Fruit fly (Drosophila melanogaster) whole organism, wandering third instar larva: ENCODE data around the gene CG5376.

Source experiments
- Abd-B ChIP-seq: fragments of >200 bp; optimal IDR thresholded peaks from 2 replicates; lab custom pipeline; 2017; ENCODE audit warnings: missing biosample characterization, missing genetic modification characterization
- CG32264 ChIP-seq: fragments of 200-800 bp; sonication (Bioruptor generic); optimal IDR thresholded peaks from 2 replicates; lab custom pipeline; 2016; ENCODE audit warnings: missing biosample characterization, missing genetic modification characterization
- CG9705 ChIP-seq: fragments of 200-800 bp; sonication (Bioruptor generic); optimal IDR thresholded peaks from 2 replicates; lab custom pipeline; 2018; ENCODE audit warnings: missing biosample characterization, mild to moderate bottlenecking, missing genetic modification characterization
- CrebA ChIP-seq: fragments of 200-800 bp; sonication (Bioruptor generic); optimal IDR thresholded peaks from 2 replicates; lab custom pipeline; 2016; ENCODE audit warnings: missing biosample characterization, mild to moderate bottlenecking, missing genetic modification characterization, borderline replicate concordance
- Dfd ChIP-seq: fragments of >200 bp; optimal IDR thresholded peaks from 2 replicates; lab custom pipeline; 2017; ENCODE audit warnings: missing biosample characterization, missing genetic modification characterization
- GATAd ChIP-seq: sonication (Bioruptor generic); optimal IDR thresholded peaks from 2 replicates; lab custom pipeline; 2016; ENCODE audit warnings: missing biosample characterization, missing genetic modification characterization
- HLH106 ChIP-seq: fragments of 200-800 bp; optimal IDR thresholded peaks from 3 replicates; lab custom pipeline; 2019; ENCODE audit warnings: missing biosample characterization, mild to moderate bottlenecking, missing genetic modification characterization, moderate library complexity
- Hnf4 ChIP-seq: fragments of 200-800 bp; sonication (Bioruptor generic); optimal IDR thresholded peaks from 2 replicates; lab custom pipeline; 2016; ENCODE audit warnings: missing biosample characterization, mild to moderate bottlenecking, missing genetic modification characterization
- Hr78 ChIP-seq: fragments of >200 bp; optimal IDR thresholded peaks from 2 replicates; lab custom pipeline; 2017; ENCODE audit warnings: missing biosample characterization, missing genetic modification characterization
- Hr83 ChIP-seq: fragments of 200-300 bp; sonication (Bioruptor generic); optimal IDR thresholded peaks from 2 replicates; lab custom pipeline; 2016; ENCODE audit warnings: missing biosample characterization, mild to moderate bottlenecking, missing genetic modification characterization, moderate library complexity; ENCODE audit not compliant: poor library complexity, severe bottlenecking
- Jra ChIP-seq: sonication (Bioruptor generic); optimal IDR thresholded peaks from 2 replicates; lab custom pipeline; 2016; ENCODE audit warnings: missing biosample characterization, missing genetic modification characterization
- Mio ChIP-seq: sonication (Bioruptor generic); optimal IDR thresholded peaks from 2 replicates; lab custom pipeline; 2016; ENCODE audit warnings: missing biosample characterization, missing genetic modification characterization
- Myc ChIP-seq: fragments of >200 bp; optimal IDR thresholded peaks from 2 replicates; lab custom pipeline; 2017
- N ChIP-seq: fragments of >200 bp; optimal IDR thresholded peaks from 2 replicates; lab custom pipeline; 2018; ENCODE audit warnings: missing biosample characterization, missing external identifiers, missing genetic modification characterization
- OdsH ChIP-seq: fragments of 200-800 bp; sonication (Bioruptor generic); optimal IDR thresholded peaks from 2 replicates; lab custom pipeline; 2016; ENCODE audit warnings: missing biosample characterization, mild to moderate bottlenecking, missing genetic modification characterization
- Rel ChIP-seq, 2 experiments: fragments of 200-800 bp; sonication (Bioruptor generic) in 1 of 2; optimal IDR thresholded peaks; 2 replicates in 1 of 2; 3 replicates in 1 of 2; lab custom pipeline; 2016 to 2019; ENCODE audit warnings: mild to moderate bottlenecking in 2 of 2, missing biosample characterization in 2 of 2, missing genetic modification characterization in 2 of 2, moderate library complexity in 1 of 2
- Sp1 ChIP-seq: fragments of 200-800 bp; sonication (Bioruptor generic); optimal IDR thresholded peaks from 3 replicates; lab custom pipeline; 2019; ENCODE audit warnings: missing biosample characterization, mild to moderate bottlenecking, missing genetic modification characterization, moderate library complexity
- Vsx2 ChIP-seq: fragments of 200-300, 225-300 bp; sonication (Bioruptor generic); optimal IDR thresholded peaks from 2 replicates; lab custom pipeline; 2018; ENCODE audit warnings: missing biosample characterization, missing genetic modification characterization; ENCODE audit not compliant: partially characterized antibody
- br ChIP-seq: fragments of 200-800 bp; sonication (Bioruptor generic); optimal IDR thresholded peaks from 2 replicates; lab custom pipeline; 2016; ENCODE audit warnings: missing biosample characterization, missing genetic modification characterization
- brk ChIP-seq: fragments of 200-800 bp; sonication (Bioruptor generic); optimal IDR thresholded peaks from 2 replicates; lab custom pipeline; 2016; ENCODE audit warnings: missing biosample characterization, mild to moderate bottlenecking, missing genetic modification characterization
- dl ChIP-seq, 2 experiments: fragments of 175-275, 200-275 bp in 1 of 2; fragments of 200-275 bp in 1 of 2; sonication (Bioruptor generic); optimal IDR thresholded peaks; lab custom pipeline; 2018; ENCODE audit warnings: mild to moderate bottlenecking in 2 of 2, missing biosample characterization in 2 of 2, missing genetic modification characterization in 2 of 2, moderate library complexity in 2 of 2; ENCODE audit not compliant: partially characterized antibody in 2 of 2, insufficient read depth in 1 of 2
- dmrt93B ChIP-seq: fragments of 200-800 bp; sonication (Bioruptor generic); optimal IDR thresholded peaks from 2 replicates; lab custom pipeline; 2018; ENCODE audit warnings: missing biosample characterization, mild to moderate bottlenecking, missing genetic modification characterization
- dsf ChIP-seq: sonication (Bioruptor generic); optimal IDR thresholded peaks from 2 replicates; lab custom pipeline; 2016; ENCODE audit warnings: missing biosample characterization, missing genetic modification characterization, borderline replicate concordance
- ey ChIP-seq: fragments of 200-800 bp; sonication (Bioruptor generic); optimal IDR thresholded peaks from 2 replicates; lab custom pipeline; 2016; ENCODE audit warnings: missing biosample characterization, missing genetic modification characterization
- foxo ChIP-seq, 2 experiments: fragments of 200-800 bp; sonication (Bioruptor generic); optimal IDR thresholded peaks; 2 replicates in 1 of 2; 3 replicates in 1 of 2; lab custom pipeline; 2016 to 2017; ENCODE audit warnings: missing biosample characterization in 2 of 2, missing genetic modification characterization in 2 of 2
- fru ChIP-seq: fragments of 200-800 bp; sonication (Bioruptor generic); optimal IDR thresholded peaks from 3 replicates; lab custom pipeline; 2016; ENCODE audit warnings: missing biosample characterization, mild to moderate bottlenecking, missing genetic modification characterization
- h ChIP-seq: fragments of 200-800 bp; sonication (Bioruptor generic); optimal IDR thresholded peaks from 3 replicates; lab custom pipeline; 2016; ENCODE audit warnings: missing biosample characterization, mild to moderate bottlenecking, missing genetic modification characterization
- jim ChIP-seq: fragments of 175-275, 200-325 bp; sonication (Bioruptor generic); optimal IDR thresholded peaks from 2 replicates; lab custom pipeline; 2016; ENCODE audit warnings: missing biosample characterization, mild to moderate bottlenecking, missing genetic modification characterization
- lola ChIP-seq: fragments of >200 bp; optimal IDR thresholded peaks from 2 replicates; lab custom pipeline; 2017; ENCODE audit warnings: missing biosample characterization, missing genetic modification characterization
- psq ChIP-seq: fragments of 200-800 bp; sonication (Bioruptor generic); optimal IDR thresholded peaks from 3 replicates; lab custom pipeline; 2017; ENCODE audit warnings: missing biosample characterization, mild to moderate bottlenecking, missing genetic modification characterization, moderate library complexity
- rgr ChIP-seq: fragments of 200-800 bp; sonication (Bioruptor generic); optimal IDR thresholded peaks from 3 replicates; lab custom pipeline; 2016; ENCODE audit warnings: missing biosample characterization, mild to moderate bottlenecking, missing genetic modification characterization
- sage ChIP-seq: fragments of 200-800 bp; sonication (Bioruptor generic); optimal IDR thresholded peaks from 2 replicates; lab custom pipeline; 2016; ENCODE audit warnings: missing biosample characterization, mild to moderate bottlenecking, missing genetic modification characterization
- sv ChIP-seq: fragments of 200-800 bp; sonication (Bioruptor generic); optimal IDR thresholded peaks from 3 replicates; lab custom pipeline; 2016; ENCODE audit warnings: missing biosample characterization, missing genetic modification characterization
- tai ChIP-seq: sonication (Bioruptor generic); optimal IDR thresholded peaks from 2 replicates; lab custom pipeline; 2016; ENCODE audit warnings: missing biosample characterization, missing genetic modification characterization
- usp ChIP-seq: fragments of >200 bp; optimal IDR thresholded peaks from 2 replicates; lab custom pipeline; 2017; ENCODE audit warnings: missing biosample characterization, missing genetic modification characterization
- woc ChIP-seq: sonication (Bioruptor generic); optimal IDR thresholded peaks from 2 replicates; lab custom pipeline; 2016; ENCODE audit warnings: missing biosample characterization, mild to moderate bottlenecking, missing genetic modification characterization

Gene CG5376

DNA sequence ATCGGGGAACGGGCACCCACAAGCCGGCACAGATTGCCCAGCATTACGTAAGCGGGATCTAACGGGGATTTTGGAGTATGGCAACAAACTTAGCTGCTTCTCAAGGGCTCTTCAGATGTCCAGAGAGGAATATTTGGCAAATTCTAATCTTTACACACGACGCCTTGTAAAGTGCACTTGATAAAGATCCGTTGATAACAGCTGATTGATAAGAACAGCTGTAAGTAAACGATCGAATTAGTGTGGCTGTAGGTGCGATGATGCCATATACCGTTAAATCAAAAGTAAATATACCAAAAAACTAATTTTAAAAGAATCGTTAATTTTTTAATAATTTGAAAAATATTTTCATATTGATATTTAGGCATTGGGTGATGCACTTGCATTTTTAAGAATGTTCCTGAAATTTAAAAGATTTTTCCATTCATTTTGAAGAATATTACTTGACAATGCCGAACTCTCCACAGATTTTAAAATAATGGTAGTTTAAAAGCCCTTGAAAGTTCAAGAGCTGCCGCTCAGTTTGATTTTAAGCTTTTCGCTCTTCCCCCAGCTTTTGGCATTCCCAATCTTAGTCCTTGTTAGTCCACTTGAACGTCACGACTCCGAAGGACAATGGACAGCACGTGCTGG is 20.7 kb downstream of the CG5376 start, which contains the start of the genes CG5377 and Nrx-1:
Gene CG5377 (minus strand): TSS at position 219 of the 633 bp plus-strand sequence.
Gene Nrx-1 (plus strand): TSS at position 574 of the 633 bp plus-strand sequence.
- no peak for TF ChIP-seq Abd-B (GFP tag; lab: Kevin White, UChicago)
- peak; percentile 3 for TF ChIP-seq GATAd

DNA sequence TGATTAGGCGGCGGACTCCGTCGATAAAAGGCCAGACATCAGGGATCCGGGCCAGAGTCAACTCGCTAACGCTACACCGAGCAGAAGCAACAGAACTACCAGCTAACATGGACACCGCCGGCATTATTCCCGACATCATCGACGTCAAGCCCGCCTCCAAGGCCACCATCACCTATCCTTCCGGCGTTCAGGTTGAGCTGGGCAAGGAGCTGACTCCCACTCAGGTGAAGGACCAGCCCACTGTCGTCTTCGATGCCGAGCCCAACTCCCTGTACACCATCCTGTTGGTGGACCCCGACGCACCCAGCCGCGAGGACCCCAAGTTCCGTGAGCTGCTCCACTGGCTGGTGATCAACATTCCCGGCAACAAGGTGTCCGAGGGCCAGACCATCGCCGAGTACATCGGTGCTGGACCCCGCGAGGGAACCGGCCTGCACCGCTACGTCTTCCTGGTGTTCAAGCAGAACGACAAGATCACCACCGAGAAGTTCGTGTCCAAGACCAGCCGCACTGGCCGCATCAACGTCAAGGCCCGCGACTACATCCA is 22.7 kb downstream of the CG5376 start, which contains the start of gene Pebp1:
Gene Pebp1 (plus strand): TSS at position 51 of the 547 bp plus-strand sequence.
- TF ChIP-seq dl (GFP tag; optimal IDR thresholded peaks at IDR 0.05; lab: Kevin White, UChicago; ENCODE audit: insufficient read depth in 1 of 2, partially characterized antibody in 2 of 2) (no peak), lola (GFP tag; lab: Kevin White, UChicago) (no peak), Abd-B (GFP tag; lab: Kevin White, UChicago) (no peak), psq (GFP tag; lab: Kevin White, UChicago) (no peak), N (GFP tag; lab: Kevin White, UChicago) (no peak), HLH106 (tag; lab: Kevin White, UChicago) (no peak), Myc (lab: Kevin White, UChicago) (no peak), Dfd (no peak), Vsx2 (no peak), tai (no peak), Mio (no peak), woc (GFP tag; lab: Kevin White, UChicago) (no peak), CG32264 (GFP tag; lab: Kevin White, UChicago) (no peak), Jra (GFP tag; lab: Kevin White, UChicago) (no peak), usp (GFP tag; lab: Kevin White, UChicago) (no peak), Hr78 (GFP tag; lab: Kevin White, UChicago) (no peak), CG9705 (GFP tag; lab: Kevin White, UChicago) (no peak)

DNA sequence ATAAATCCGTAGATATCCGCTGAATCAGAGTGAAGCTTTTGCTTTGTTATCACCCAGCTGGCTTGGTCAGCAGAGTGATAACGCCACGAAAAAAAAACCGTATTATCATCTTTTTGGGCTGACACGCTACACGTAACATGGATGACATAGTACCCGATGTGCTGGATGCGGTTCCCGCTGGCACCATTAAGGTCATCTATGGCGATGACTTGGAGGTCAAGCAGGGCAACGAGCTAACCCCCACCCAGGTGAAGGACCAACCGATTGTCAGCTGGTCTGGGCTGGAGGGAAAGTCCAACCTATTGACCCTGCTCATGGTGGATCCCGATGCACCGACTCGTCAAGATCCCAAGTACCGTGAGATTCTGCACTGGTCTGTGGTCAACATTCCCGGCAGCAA is 23.6 kb downstream of the CG5376 start:
- no peak for TF ChIP-seq foxo (GFP tag; optimal IDR thresholded peaks at IDR 0.05; lab: Kevin White, UChicago)
- no peak for TF ChIP-seq dmrt93B
- TF ChIP-seq HLH106 (tag; lab: Kevin White, UChicago), result no peak
- TF ChIP-seq OdsH (GFP tag; lab: Kevin White, UChicago), result no peak
- TF ChIP-seq GATAd, result no peak
- no peak for TF ChIP-seq Jra (GFP tag; lab: Kevin White, UChicago)
- no peak for TF ChIP-seq dl (GFP tag; optimal IDR thresholded peaks at IDR 0.05; lab: Kevin White, UChicago; ENCODE audit: insufficient read depth in 1 of 2, partially characterized antibody in 2 of 2)
- TF ChIP-seq brk (GFP tag; lab: Kevin White, UChicago), result no peak
- no peak for TF ChIP-seq dsf
- no peak for TF ChIP-seq Hr78 (GFP tag; lab: Kevin White, UChicago)
- no peak for TF ChIP-seq tai
- TF ChIP-seq br (GFP tag; lab: Kevin White, UChicago), result no peak
- TF ChIP-seq Sp1, result no peak
- no peak for TF ChIP-seq sage (GFP tag; lab: Kevin White, UChicago)
- no peak for TF ChIP-seq Dfd

DNA sequence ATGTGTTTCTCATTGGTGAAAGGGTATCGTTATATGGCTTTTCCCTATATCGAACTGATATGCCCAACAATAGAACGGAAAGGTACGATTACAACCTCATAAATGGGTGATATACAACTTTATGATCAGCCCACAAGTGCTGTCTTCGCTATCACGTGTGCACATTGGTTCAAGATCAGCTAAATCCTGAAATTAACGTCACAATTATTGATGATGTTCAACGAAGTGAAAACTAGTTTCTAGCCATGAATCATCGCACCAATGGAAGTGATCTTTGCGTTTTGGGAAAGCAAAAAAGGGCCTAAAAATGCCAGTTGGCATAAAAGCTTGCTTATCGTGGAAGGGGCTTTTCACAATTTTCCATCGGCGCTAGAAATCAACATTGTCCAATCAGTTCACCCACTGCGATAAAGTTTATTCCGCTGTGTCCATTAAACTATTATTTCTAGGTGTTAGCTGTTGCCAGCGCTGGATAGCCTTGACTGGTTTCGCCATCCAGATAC is 24.1 kb downstream of the CG5376 start, which contains the start of gene CG7054:
Gene CG7054 (plus strand): TSS at position 375 of the 503 bp plus-strand sequence.
- TF ChIP-seq Sp1 (peak; percentile 27), GATAd (no peak), jim (GFP tag; lab: Kevin White, UChicago) (no peak), Hr78 (GFP tag; lab: Kevin White, UChicago) (no peak), CrebA (GFP tag; lab: Kevin White, UChicago) (no peak), HLH106 (tag; lab: Kevin White, UChicago) (no peak), usp (GFP tag; lab: Kevin White, UChicago) (no peak), psq (GFP tag; lab: Kevin White, UChicago) (no peak), ey (no peak), Vsx2 (no peak), tai (no peak), foxo (GFP tag; optimal IDR thresholded peaks at IDR 0.05; lab: Kevin White, UChicago) (peak in 1 of 2 experiments; percentile 20), CG9705 (GFP tag; lab: Kevin White, UChicago) (no peak), dl (GFP tag; optimal IDR thresholded peaks at IDR 0.05; lab: Kevin White, UChicago; ENCODE audit: insufficient read depth in 1 of 2, partially characterized antibody in 2 of 2) (no peak), Myc (lab: Kevin White, UChicago) (no peak), N (GFP tag; lab: Kevin White, UChicago) (no peak), h (GFP tag; lab: Kevin White, UChicago) (peak; percentile 12), sv (GFP tag; lab: Kevin White, UChicago) (no peak), rgr (GFP tag; lab: Kevin White, UChicago) (no peak), fru (GFP tag; lab: Kevin White, UChicago) (no peak), Jra (GFP tag; lab: Kevin White, UChicago) (no peak), Mio (no peak), br (GFP tag; lab: Kevin White, UChicago) (peak; percentile 19), CG32264 (GFP tag; lab: Kevin White, UChicago) (no peak), woc (GFP tag; lab: Kevin White, UChicago) (no peak), brk (GFP tag; lab: Kevin White, UChicago) (no peak), lola (GFP tag; lab: Kevin White, UChicago) (no peak), Abd-B (GFP tag; lab: Kevin White, UChicago) (no peak), OdsH (GFP tag; lab: Kevin White, UChicago) (no peak), Hnf4 (no peak), dmrt93B (no peak), dsf (no peak), sage (GFP tag; lab: Kevin White, UChicago) (no peak), Hr83 (GFP tag; lab: Kevin White, UChicago) (no peak), Rel (GFP tag; optimal IDR thresholded peaks at IDR 0.05; lab: Kevin White, UChicago) (no peak), Rel (tag; optimal IDR thresholded peaks at IDR 0.05; lab: Kevin White, UChicago) (peak; percentile 45)
